Worm (Caenorhabditis elegans) whole organism, young adult: ENCODE measurements around the gene col-98.

Experiments used
- B0336.3 ChIP-seq: fragments of 200-800 bp; sonication (Bioruptor generic); IDR thresholded peaks from 2 replicates; pipeline ENCODE4 v1.3.6; 2022; ENCODE audit warnings: missing genetic modification characterization, missing compliant biosample characterization
- F49E8.2 ChIP-seq: sonication (generic microtip); optimal IDR thresholded peaks from 3 replicates; lab custom pipeline; 2017; ENCODE audit warnings: missing genetic modification characterization, mild to moderate bottlenecking, missing compliant biosample characterization, antibody characterized with exemption, moderate library complexity; ENCODE audit not compliant: insufficient read depth
- egrh-3 ChIP-seq: fragments of 200-800 bp; sonication (Bioruptor generic); IDR thresholded peaks from 2 replicates; pipeline ENCODE4 v1.3.6; 2022; ENCODE audit warnings: missing genetic modification reagents, missing genetic modification characterization, missing compliant biosample characterization
- rec-8 ChIP-seq, 2 experiments: sonication (generic microtip); optimal IDR thresholded peaks; 2 replicates each; lab custom pipeline; 2016; ENCODE audit warnings: mild to moderate bottlenecking in 2 of 2, missing genetic modification characterization in 2 of 2, missing genetic modification reagents in 2 of 2, missing genotype in 2 of 2, missing biosample characterization in 1 of 2, missing compliant biosample characterization in 1 of 2, moderate library complexity in 1 of 2

ce11 chrIII:13004316-13004715 lies 14.5 kb upstream of the col-98 start:
- TF ChIP-seq rec-8 (tag; optimal IDR thresholded peaks at IDR 0.05; lab: Kevin White, UChicago) (no peak), B0336.3 (no peak), egrh-3 (no peak), F49E8.2 (tag; lab: Kevin White, UChicago) (no peak)
